Worm (Caenorhabditis elegans): ENCODE results near the gene Y41D4A.6.

DNA sequence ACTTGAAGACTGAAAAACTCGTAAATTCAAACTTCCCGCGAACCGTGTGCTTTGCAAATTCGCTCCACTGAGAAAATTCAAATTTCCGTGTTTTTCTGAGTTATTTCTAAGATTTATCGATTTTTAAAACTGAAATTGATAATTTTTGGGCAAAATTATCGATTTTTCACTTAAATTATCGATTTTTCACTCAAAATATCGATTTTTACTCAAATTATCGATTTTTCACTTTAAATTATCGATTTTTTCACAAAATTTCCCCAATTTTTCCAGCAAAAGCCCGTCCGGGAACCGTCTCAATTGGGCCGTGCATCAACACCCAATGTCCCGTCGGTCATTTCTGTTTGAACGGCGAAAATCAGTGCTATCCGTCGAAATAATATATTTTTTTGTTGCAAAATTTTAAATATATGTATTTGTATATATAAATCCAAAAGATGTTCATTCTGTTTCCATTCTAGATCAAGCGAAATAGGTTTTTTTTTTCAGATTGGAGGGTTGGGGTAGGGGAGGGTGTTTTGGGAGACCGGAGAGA is 17.7 kb downstream of the Y41D4A.6 start:
- TF ChIP-seq lin-13 (GFP tag; optimal IDR thresholded peaks at IDR 0.05) (no peak), unc-39 (tag; optimal IDR thresholded peaks at IDR 0.05) (no peak), mdl-1 (tag; optimal IDR thresholded peaks at IDR 0.05) (no peak)
